Worm (Caenorhabditis elegans): ENCODE results near the gene sulp-2.

sulp-2 gene

ce11 chrX:5557966-5558365 is 41.2 kb downstream of the sulp-2 start, which contains the start of gene C38C5.1:
Gene C38C5.1 (plus strand): TSS chrX:5558055.
- TF ChIP-seq F55B11.4 (tag; optimal IDR thresholded peaks at IDR 0.05; ENCODE audit: borderline replicate concordance, insufficient read depth) (no peak), die-1 (tag; optimal IDR thresholded peaks at IDR 0.05) (no peak), egl-44 (GFP tag; IDR thresholded peaks at IDR 0.05) (no peak), F49E8.2 (tag; optimal IDR thresholded peaks at IDR 0.05; ENCODE audit: insufficient read depth) (no peak), ceh-100 (GFP tag; IDR thresholded peaks at IDR 0.05) (no peak), ztf-25 (GFP tag; IDR thresholded peaks at IDR 0.05) (no peak), lin-35 (GFP tag; optimal IDR thresholded peaks at IDR 0.05) (no peak), snpc-3.4 (tag; optimal IDR thresholded peaks at IDR 0.05) (no peak), ceh-27 (GFP tag; optimal IDR thresholded peaks at IDR 0.05) (no peak), nhr-120 (GFP tag; IDR thresholded peaks at IDR 0.05) (no peak), aptf-3 (GFP tag; IDR thresholded peaks at IDR 0.05) (no peak), K12H6.12 (tag; optimal IDR thresholded peaks at IDR 0.05) (no peak), somi-1 (GFP tag; optimal IDR thresholded peaks at IDR 0.05) (no peak)

ce11 chrX:5555055-5555629 is 44.0 kb downstream of the sulp-2 start:
- no peak for TF ChIP-seq ekl-4 (GFP tag; IDR thresholded peaks at IDR 0.05)
- TF ChIP-seq lin-54 (GFP tag; optimal IDR thresholded peaks at IDR 0.05): no peak
- TF ChIP-seq mel-28 (tag; optimal IDR thresholded peaks at IDR 0.05; ENCODE audit: borderline replicate concordance): no peak
- no peak for TF ChIP-seq let-607 (tag; optimal IDR thresholded peaks at IDR 0.05)
- TF ChIP-seq attf-5 (GFP tag; optimal IDR thresholded peaks at IDR 0.05): no peak
- TF ChIP-seq F22D6.2 (tag; optimal IDR thresholded peaks at IDR 0.05): no peak
- TF ChIP-seq efl-1 (GFP tag; optimal IDR thresholded peaks at IDR 0.05): no peak
- TF ChIP-seq F57A8.1 (GFP tag; optimal IDR thresholded peaks at IDR 0.05): no peak
- TF ChIP-seq lag-1 (GFP tag; IDR thresholded peaks at IDR 0.05): no peak
- TF ChIP-seq snpc-3.4 (tag; optimal IDR thresholded peaks at IDR 0.05): no peak
- TF ChIP-seq ccch-3 (GFP tag; optimal IDR thresholded peaks at IDR 0.05): no peak
- no peak for TF ChIP-seq chd-7 (tag; optimal IDR thresholded peaks at IDR 0.05)
- TF ChIP-seq B0035.1 (tag; optimal IDR thresholded peaks at IDR 0.05): no peak
- no peak for TF ChIP-seq B0336.3 (GFP tag; IDR thresholded peaks at IDR 0.05)
- TF ChIP-seq C06A6.2 (GFP tag; conservative IDR thresholded peaks at IDR 0.05): no peak
- TF ChIP-seq madf-8 (GFP tag; conservative IDR thresholded peaks at IDR 0.05): no peak

ce11 chrX:5552652-5553051 is 46.5 kb downstream of the sulp-2 start, which contains the start of gene ifta-1:
Gene ifta-1 (minus strand): TSS chrX:5552752.
- TF ChIP-seq pha-4 (tag; optimal IDR thresholded peaks at IDR 0.05): no peak
- TF ChIP-seq ztf-22 (GFP tag; optimal IDR thresholded peaks at IDR 0.05): no peak
- no peak for TF ChIP-seq mel-28 (tag; optimal IDR thresholded peaks at IDR 0.05; ENCODE audit: borderline replicate concordance)
- no peak for TF ChIP-seq ekl-4 (GFP tag; IDR thresholded peaks at IDR 0.05)
- TF ChIP-seq lag-1 (GFP tag; IDR thresholded peaks at IDR 0.05): no peak
- no peak for TF ChIP-seq fkh-3 (tag; optimal IDR thresholded peaks at IDR 0.05)
- no peak for TF ChIP-seq rpc-1 (optimal IDR thresholded peaks at IDR 0.05)
- no peak for TF ChIP-seq rpc-1 (tag; optimal IDR thresholded peaks at IDR 0.05)
- TF ChIP-seq akir-1 (GFP tag; optimal IDR thresholded peaks at IDR 0.05): no peak
- no peak for TF ChIP-seq nfyb-1 (GFP tag; IDR thresholded peaks at IDR 0.05)
- no peak for TF ChIP-seq chd-7 (tag; optimal IDR thresholded peaks at IDR 0.05)
- TF ChIP-seq Y53G8AR.9 (GFP tag; conservative IDR thresholded peaks at IDR 0.05): no peak
- TF ChIP-seq somi-1 (GFP tag; optimal IDR thresholded peaks at IDR 0.05): no peak
- no peak for TF ChIP-seq B0035.1 (tag; optimal IDR thresholded peaks at IDR 0.05)
- no peak for TF ChIP-seq ceh-58 (GFP tag; IDR thresholded peaks at IDR 0.05)
- no peak for TF ChIP-seq zfh-2 (GFP tag; conservative IDR thresholded peaks at IDR 0.05)
- TF ChIP-seq ztf-28 (GFP tag; IDR thresholded peaks at IDR 0.05): no peak
- TF ChIP-seq snpc-4 (GFP tag; optimal IDR thresholded peaks at IDR 0.05): no peak
- TF ChIP-seq snpc-4 (tag; optimal IDR thresholded peaks at IDR 0.05): no peak
- no peak for TF ChIP-seq sptf-2 (GFP tag; optimal IDR thresholded peaks at IDR 0.05)
- TF ChIP-seq K12H6.12 (tag; optimal IDR thresholded peaks at IDR 0.05): no peak
- TF ChIP-seq hmg-1.2 (GFP tag; IDR thresholded peaks at IDR 0.05): no peak
